Fruit fly (Drosophila melanogaster) whole organism, embryonic: Measurements from ENCODE around the gene smal.
A peak's percentile ranks its signal among the peaks of the same experiment; 100 is the strongest.

ENCODE experiments used
- ATbp ChIP-seq: fragments of 200-800 bp; sonication (Bioruptor generic); optimal IDR thresholded peaks from 2 replicates; lab custom pipeline; 2017; ENCODE audit warnings: missing biosample characterization, mild to moderate bottlenecking, missing genetic modification characterization, missing genetic modification reagents
- Awh ChIP-seq: fragments of 200-800 bp; sonication (Bioruptor generic); IDR thresholded peaks from 2 replicates; pipeline ENCODE4, ENCODE4 v1.3.6; 2022; ENCODE audit warnings: missing biosample characterization, missing genetic modification characterization
- Bgb ChIP-seq: fragments of 200-800 bp; sonication (Bioruptor generic); IDR thresholded peaks from 2 replicates; pipeline ENCODE4 v1.3.6; 2022; ENCODE audit warnings: missing biosample characterization, missing genetic modification characterization; ENCODE audit not compliant: partially characterized antibody
- C15 ChIP-seq: fragments of 200-800 bp; sonication (Bioruptor generic); IDR thresholded peaks from 3 replicates; pipeline ENCODE4 v1.3.6; 2022; ENCODE audit warnings: missing biosample characterization, missing genetic modification characterization
- CG11504 ChIP-seq: fragments of 200-800 bp; sonication (Bioruptor generic); optimal IDR thresholded peaks from 3 replicates; lab custom pipeline; 2019; ENCODE audit warnings: missing biosample characterization, mild to moderate bottlenecking, missing genetic modification characterization, moderate library complexity
- CG14667 ChIP-seq: fragments of 200-800 bp; sonication (Bioruptor generic); IDR thresholded peaks from 2 replicates; pipeline ENCODE4 v1.3.6; 2022; ENCODE audit warnings: missing biosample characterization, missing genetic modification characterization
- CG1832 ChIP-seq: fragments of 200-800 bp; sonication (Bioruptor generic); optimal IDR thresholded peaks from 2 replicates; lab custom pipeline; 2017; ENCODE audit warnings: missing biosample characterization, mild to moderate bottlenecking, missing genetic modification characterization, inconsistent platforms
- CG18619 ChIP-seq: fragments of 200-800 bp; sonication (Bioruptor generic); optimal IDR thresholded peaks from 3 replicates; lab custom pipeline; 2017; ENCODE audit warnings: missing biosample characterization, mild to moderate bottlenecking, missing genetic modification characterization
- CG2678 ChIP-seq: fragments of 200-800 bp; sonication (Bioruptor generic); optimal IDR thresholded peaks from 3 replicates; lab custom pipeline; 2019; ENCODE audit warnings: missing biosample characterization, mild to moderate bottlenecking, missing genetic modification characterization, moderate library complexity
- CG2712 ChIP-seq: fragments of 200-800 bp; optimal IDR thresholded peaks from 3 replicates; lab custom pipeline; 2019; ENCODE audit warnings: missing biosample characterization, mild to moderate bottlenecking, missing genetic modification characterization, moderate library complexity
- CG4424 ChIP-seq: fragments of 200-800 bp; sonication (Bioruptor generic); optimal IDR thresholded peaks from 3 replicates; lab custom pipeline; 2016; ENCODE audit warnings: missing biosample characterization, missing genetic modification characterization
- CG6765 ChIP-seq: fragments of 200-800 bp; sonication (Bioruptor generic); optimal IDR thresholded peaks from 3 replicates; lab custom pipeline; 2017; ENCODE audit warnings: missing biosample characterization, mild to moderate bottlenecking, missing genetic modification characterization
- CG6813 ChIP-seq: fragments of 200-800 bp; sonication (Bioruptor generic); optimal IDR thresholded peaks from 2 replicates; lab custom pipeline; 2017; ENCODE audit warnings: missing biosample characterization, missing genetic modification characterization, mild to moderate bottlenecking, moderate library complexity, missing genetic modification reagents
- CG7839 ChIP-seq: fragments of 200-800 bp; sonication (Bioruptor generic); optimal IDR thresholded peaks from 3 replicates; lab custom pipeline; 2018; ENCODE audit warnings: missing biosample characterization, mild to moderate bottlenecking, missing genetic modification characterization, moderate library complexity
- CG8388 ChIP-seq: fragments of 200-800 bp; sonication (Bioruptor generic); optimal IDR thresholded peaks from 2 replicates; lab custom pipeline; 2019; ENCODE audit warnings: missing biosample characterization, mild to moderate bottlenecking, missing genetic modification characterization, moderate library complexity
- D19A ChIP-seq: fragments of 200-800 bp; optimal IDR thresholded peaks from 3 replicates; lab custom pipeline; 2019; ENCODE audit warnings: missing biosample characterization, mild to moderate bottlenecking, missing genetic modification characterization, moderate library complexity
- Dbx ChIP-seq: fragments of 200-800 bp; sonication (Bioruptor generic); IDR thresholded peaks from 3 replicates; pipeline ENCODE4 v1.3.6; 2022; ENCODE audit warnings: missing biosample characterization, missing genetic modification characterization
- Drgx ChIP-seq: fragments of 200-800 bp; sonication (Bioruptor generic); IDR thresholded peaks from 2 replicates; pipeline ENCODE4 v1.3.6; 2022; ENCODE audit warnings: missing biosample characterization, missing genetic modification characterization
- Ets65A ChIP-seq: fragments of 200-800 bp; sonication (Bioruptor generic); peaks from one replicate; lab custom pipeline; 2016; ENCODE audit warnings: missing biosample characterization, missing genetic modification characterization
- H2.0 ChIP-seq: fragments of 200-800 bp; sonication (Bioruptor generic); IDR thresholded peaks from 2 replicates; pipeline ENCODE4 v1.3.6; 2022; ENCODE audit warnings: missing biosample characterization, missing genetic modification characterization
- HLH3B ChIP-seq: fragments of 200-800 bp; sonication (Bioruptor generic); IDR thresholded peaks from 2 replicates; pipeline ENCODE4 v1.3.6; 2022; ENCODE audit warnings: missing biosample characterization, missing genetic modification characterization
- Hr78 ChIP-seq, 2 experiments: fragments of 200-800 bp in 1 of 2; fragments of >200 bp in 1 of 2; sonication (Bioruptor generic) in 1 of 2; optimal IDR thresholded peaks; 2 replicates each; lab custom pipeline; 2017 to 2019; ENCODE audit warnings: missing biosample characterization in 2 of 2, missing genetic modification characterization in 2 of 2, mild to moderate bottlenecking in 1 of 2, moderate library complexity in 1 of 2
- Med ChIP-seq: fragments of 200-800 bp; sonication (Bioruptor generic); peaks from one replicate; lab custom pipeline; 2016; ENCODE audit warnings: missing biosample characterization, missing genetic modification characterization, mild to moderate bottlenecking, inconsistent platforms, moderate library complexity
- Ptx1 ChIP-seq: fragments of 200-800 bp; sonication (Bioruptor generic); IDR thresholded peaks from 2 replicates; pipeline ENCODE4 v1.3.6; 2022; ENCODE audit warnings: missing biosample characterization, missing genetic modification characterization
- Sox102F ChIP-seq: fragments of 200-800 bp; sonication (Bioruptor generic); optimal IDR thresholded peaks from 2 replicates; lab custom pipeline; 2018; ENCODE audit warnings: missing biosample characterization, mild to moderate bottlenecking, missing genetic modification characterization, moderate library complexity
- Usf ChIP-seq: fragments of 200-800 bp; sonication (Bioruptor generic); optimal IDR thresholded peaks from 2 replicates; lab custom pipeline; 2017; ENCODE audit warnings: missing genotype, missing biosample characterization, missing genetic modification characterization
- abd-A ChIP-seq: fragments of 200-800 bp; sonication (Bioruptor generic); optimal IDR thresholded peaks from 3 replicates; lab custom pipeline; 2019; ENCODE audit warnings: missing biosample characterization, mild to moderate bottlenecking, missing genetic modification characterization, moderate library complexity
- bsh ChIP-seq, 2 experiments: fragments of 200-800 bp; sonication (Bioruptor generic); optimal IDR thresholded peaks; 2 replicates each; lab custom pipeline; 2017 to 2018; ENCODE audit warnings: mild to moderate bottlenecking in 2 of 2, missing biosample characterization in 2 of 2, missing genetic modification characterization in 2 of 2, moderate library complexity in 1 of 2
- chn ChIP-seq: fragments of 200-800 bp; sonication (Bioruptor generic); optimal IDR thresholded peaks from 2 replicates; lab custom pipeline; 2016; ENCODE audit warnings: missing biosample characterization, missing genetic modification characterization
- dan ChIP-seq: fragments of 200-800 bp; sonication (Bioruptor generic); IDR thresholded peaks from 2 replicates; pipeline ENCODE4 v1.3.6; 2022; ENCODE audit warnings: missing biosample characterization, missing genetic modification characterization
- dmrt99B ChIP-seq: fragments of 200-800 bp; sonication (Bioruptor generic); optimal IDR thresholded peaks from 2 replicates; lab custom pipeline; 2018; ENCODE audit warnings: missing biosample characterization, mild to moderate bottlenecking, missing genetic modification characterization, moderate library complexity
- fu2 ChIP-seq: fragments of 200-800 bp; sonication (Bioruptor generic); optimal IDR thresholded peaks from 2 replicates; lab custom pipeline; 2016; ENCODE audit warnings: missing biosample characterization, missing genetic modification characterization
- gem ChIP-seq: fragments of 200-800 bp; sonication (Bioruptor generic); optimal IDR thresholded peaks from 2 replicates; lab custom pipeline; 2019; ENCODE audit warnings: missing biosample characterization, mild to moderate bottlenecking, missing genetic modification characterization, moderate library complexity
- grau ChIP-seq: fragments of 200-800 bp; optimal IDR thresholded peaks from 3 replicates; lab custom pipeline; 2019; ENCODE audit warnings: missing biosample characterization, mild to moderate bottlenecking, missing genetic modification characterization, moderate library complexity
- gsb-n ChIP-seq: fragments of 200-800 bp; sonication (Bioruptor generic); optimal IDR thresholded peaks from 3 replicates; lab custom pipeline; 2018; ENCODE audit warnings: missing biosample characterization, mild to moderate bottlenecking, missing genetic modification characterization
- lmd ChIP-seq: fragments of 200-800 bp; sonication (Bioruptor generic); IDR thresholded peaks from 2 replicates; pipeline ENCODE4 v1.3.6; 2022; ENCODE audit warnings: missing biosample characterization, missing genetic modification characterization
- nom ChIP-seq: fragments of 200-800 bp; sonication (Bioruptor generic); optimal IDR thresholded peaks from 2 replicates; lab custom pipeline; 2017; ENCODE audit warnings: missing biosample characterization, missing genetic modification characterization, mild to moderate bottlenecking, moderate library complexity, missing genetic modification reagents
- oc ChIP-seq: fragments of 200-800 bp; sonication (Bioruptor generic); optimal IDR thresholded peaks from 2 replicates; lab custom pipeline; 2018; ENCODE audit warnings: missing biosample characterization, mild to moderate bottlenecking, missing genetic modification characterization, moderate library complexity
- row ChIP-seq: fragments of 200-800 bp; sonication (Bioruptor generic); IDR thresholded peaks from 3 replicates; pipeline ENCODE4 v1.3.6; 2022; ENCODE audit warnings: missing biosample characterization, missing genetic modification characterization
- schlank ChIP-seq: fragments of 200-800 bp; sonication (Bioruptor generic); optimal IDR thresholded peaks from 2 replicates; lab custom pipeline; 2018; ENCODE audit warnings: missing biosample characterization, mild to moderate bottlenecking, missing genetic modification characterization
- sd ChIP-seq: fragments of 200-800 bp; sonication (Bioruptor generic); optimal IDR thresholded peaks from 3 replicates; lab custom pipeline; 2018; ENCODE audit warnings: missing biosample characterization, mild to moderate bottlenecking, missing genetic modification characterization, moderate library complexity
- sens ChIP-seq: fragments of 200-800 bp; sonication (Bioruptor generic); peaks from one replicate; lab custom pipeline; 2016; ENCODE audit warnings: missing biosample characterization, missing genetic modification characterization
- sqz ChIP-seq: fragments of 200-800 bp; sonication (Bioruptor generic); optimal IDR thresholded peaks from 3 replicates; lab custom pipeline; 2018; ENCODE audit warnings: missing biosample characterization, mild to moderate bottlenecking, missing genetic modification characterization
- sr ChIP-seq: fragments of 200-800 bp; sonication (Bioruptor generic); IDR thresholded peaks from 3 replicates; pipeline ENCODE4 v1.3.6; 2022; ENCODE audit warnings: missing biosample characterization, missing genetic modification characterization
- tna ChIP-seq: fragments of 200-800 bp; sonication (Bioruptor generic); IDR thresholded peaks from 2 replicates; pipeline ENCODE4 v1.3.6; 2022; ENCODE audit warnings: missing biosample characterization, missing genetic modification characterization; ENCODE audit not compliant: partially characterized antibody
- unpg ChIP-seq: fragments of 200-800 bp; sonication (Bioruptor generic); optimal IDR thresholded peaks from 3 replicates; lab custom pipeline; 2018; ENCODE audit warnings: missing biosample characterization, mild to moderate bottlenecking, missing genetic modification characterization, moderate library complexity
- vvl ChIP-seq: fragments of 200-800 bp; sonication (Bioruptor generic); IDR thresholded peaks from 2 replicates; pipeline ENCODE4 v1.3.6; 2022; ENCODE audit warnings: missing biosample characterization, missing genetic modification characterization
- zen ChIP-seq: fragments of 200-800 bp; sonication (Bioruptor generic); optimal IDR thresholded peaks from 3 replicates; lab custom pipeline; 2018; ENCODE audit warnings: missing biosample characterization, mild to moderate bottlenecking, missing genetic modification characterization, moderate library complexity
- zfh1 ChIP-seq: fragments of 200-800 bp; sonication (Bioruptor generic); IDR thresholded peaks from 3 replicates; pipeline ENCODE4 v1.3.6; 2022; ENCODE audit warnings: missing biosample characterization, missing genetic modification characterization

smal gene

DNA sequence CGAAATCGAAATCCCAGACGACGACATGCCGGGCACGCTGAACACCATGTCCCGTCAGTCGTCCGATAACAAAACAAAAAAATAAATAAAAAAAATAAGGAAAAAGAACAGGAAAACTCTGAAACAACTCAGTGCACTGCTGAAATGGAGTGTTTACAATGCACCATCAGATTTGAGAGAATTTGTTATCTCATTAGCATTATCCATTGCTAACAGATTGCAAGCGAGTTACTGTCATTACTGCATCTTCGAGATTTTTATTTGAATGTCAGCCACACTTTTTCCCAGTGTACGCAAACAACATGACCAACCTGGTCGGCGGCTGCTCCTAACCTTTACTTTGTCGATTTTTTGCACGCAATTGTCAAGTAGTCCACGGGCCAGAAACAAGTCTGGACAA is 18.8 kb downstream of the smal start:
- TF ChIP-seq HLH3B (GFP tag; lab: Robert Waterston, UW) = no peak
- TF ChIP-seq CG6813 (GFP tag; lab: Kevin White, UChicago) = peak; percentile 0
- peak; percentile 33; the same call in 1 of the 2 replicates for TF ChIP-seq Ptx1 (GFP tag; lab: Robert Waterston, UW)
- TF ChIP-seq sr (GFP tag; lab: Robert Waterston, UW) = no peak
- 0 out of 3 replicates have a peak, but pooled peaks have one; percentile 30 for TF ChIP-seq zfh1 (GFP tag; lab: Robert Waterston, UW)
- peak; percentile 11 for TF ChIP-seq CG2678 (tag; lab: Kevin White, UChicago)
- no peak for TF ChIP-seq CG6765 (GFP tag; lab: Kevin White, UChicago)
- TF ChIP-seq lmd (GFP tag; lab: Robert Waterston, UW) = 0 out of 2 replicates have a peak, but pooled peaks have one; percentile 16
- peak; percentile 18 for TF ChIP-seq dmrt99B
- no peak for TF ChIP-seq ATbp
- TF ChIP-seq Sox102F = peak; percentile 11
- no peak for TF ChIP-seq Bgb (GFP tag; lab: Robert Waterston, UW)
- TF ChIP-seq gem = peak; percentile 11
- TF ChIP-seq CG8388 (GFP tag; lab: Kevin White, UChicago) = peak; percentile 1
- TF ChIP-seq Ets65A (GFP tag; lab: Kevin White, UChicago) = peak; percentile 73
- TF ChIP-seq H2.0 (GFP tag; lab: Robert Waterston, UW) = peak; percentile 28; the same call in 1 of the 2 replicates
- 0 out of 3 replicates have a peak, but pooled peaks have one; percentile 13 for TF ChIP-seq Dbx (GFP tag; lab: Robert Waterston, UW)
- peak; percentile 29 for TF ChIP-seq CG11504
- peak in 1 of 2 experiments; percentile 80 for TF ChIP-seq bsh (GFP tag; optimal IDR thresholded peaks at IDR 0.05; lab: Kevin White, UChicago)
- TF ChIP-seq nom = peak; percentile 43
- TF ChIP-seq CG2712 (tag; lab: Kevin White, UChicago) = peak; percentile 8
- TF ChIP-seq dan (GFP tag; lab: Robert Waterston, UW) = no peak
- no peak for TF ChIP-seq CG18619
- TF ChIP-seq grau (tag; lab: Kevin White, UChicago) = peak; percentile 7
- peak; percentile 7 for TF ChIP-seq unpg (GFP tag; lab: Kevin White, UChicago)
- TF ChIP-seq CG4424 (GFP tag; lab: Kevin White, UChicago) = peak; percentile 11
- peak; percentile 2 for TF ChIP-seq sens (GFP tag; lab: Kevin White, UChicago)
- no peak for TF ChIP-seq tna (GFP tag; lab: Robert Waterston, UW)
- TF ChIP-seq Med (GFP tag; lab: Kevin White, UChicago) = peak; percentile 82
- TF ChIP-seq CG7839 (tag; lab: Kevin White, UChicago) = peak; percentile 17
- no peak for TF ChIP-seq Usf (GFP tag; lab: Kevin White, UChicago)
- TF ChIP-seq Drgx (GFP tag; lab: Robert Waterston, UW) = peak; percentile 76
- no peak for TF ChIP-seq D19A (tag; lab: Kevin White, UChicago)
- TF ChIP-seq zen = peak; percentile 40
- peak; percentile 23; the same call in 1 of the 3 replicates for TF ChIP-seq row (GFP tag; lab: Robert Waterston, UW)
- peak; percentile 12 for TF ChIP-seq chn (GFP tag; lab: Kevin White, UChicago)
- TF ChIP-seq schlank (tag; lab: Kevin White, UChicago) = no peak

DNA sequence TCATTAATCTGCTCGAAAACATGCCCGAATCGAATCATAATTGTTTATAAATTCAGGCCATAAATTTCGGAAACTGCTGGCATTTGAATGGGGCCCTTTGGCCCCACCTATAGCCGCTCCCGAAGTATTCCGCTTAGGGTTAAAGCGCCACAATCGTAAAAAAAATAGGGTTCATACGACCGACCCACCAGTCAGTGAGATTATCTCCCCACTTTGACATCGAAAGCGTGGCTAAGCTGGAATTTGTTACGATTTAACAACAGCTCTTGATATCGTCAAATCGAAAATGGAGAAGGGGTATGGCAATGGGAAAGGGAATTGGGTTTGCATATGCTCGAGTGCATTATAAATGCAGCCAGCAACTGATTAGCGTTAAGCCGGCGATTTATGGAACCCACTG is 19.9 kb downstream of the smal start:
- TF ChIP-seq Hr78 (GFP tag; optimal IDR thresholded peaks at IDR 0.05; lab: Kevin White, UChicago) (peak in 1 of 2 experiments; percentile 91), CG8388 (GFP tag; lab: Kevin White, UChicago) (peak; percentile 46), CG1832 (GFP tag; lab: Kevin White, UChicago) (no peak), gsb-n (tag; lab: Kevin White, UChicago) (peak; percentile 52), oc (peak; percentile 97), fu2 (GFP tag; lab: Kevin White, UChicago) (no peak), CG14667 (GFP tag; lab: Robert Waterston, UW) (no peak), sqz (GFP tag; lab: Kevin White, UChicago) (peak; percentile 30), abd-A (tag; lab: Kevin White, UChicago) (peak; percentile 64), C15 (GFP tag; lab: Robert Waterston, UW) (no peak), sd (peak; percentile 62), Awh (GFP tag; lab: Robert Waterston, UW) (0 out of 2 replicates have a peak, but pooled peaks have one; percentile 18), vvl (peak; percentile 55; the same call in 1 of the 2 replicates)
